Worm (Caenorhabditis elegans): ENCODE results near the gene pxl-1.

pxl-1 gene

ce11 chrIII:5843662-5844061, 52.2 kb downstream of the pxl-1 start:
- TF ChIP-seq zfh-2 (GFP tag; conservative IDR thresholded peaks at IDR 0.05) (peak; percentile 39; the same call in 1 of the 2 replicates), F37B4.10 (GFP tag; IDR thresholded peaks at IDR 0.05) (no peak)

ce11 chrIII:5842920-5843319, 52.9 kb downstream of the pxl-1 start:
- TF ChIP-seq tlf-1 (GFP tag; optimal IDR thresholded peaks at IDR 0.05) (no peak), ztf-22 (GFP tag; optimal IDR thresholded peaks at IDR 0.05) (no peak), cebp-1 (GFP tag; IDR thresholded peaks at IDR 0.05) (no peak), cebp-1 (tag; optimal IDR thresholded peaks at IDR 0.05) (peak; percentile 10), zfh-2 (GFP tag; conservative IDR thresholded peaks at IDR 0.05) (0 out of 2 replicates have a peak, but pooled peaks have one; percentile 8), attf-5 (GFP tag; optimal IDR thresholded peaks at IDR 0.05) (no peak), snpc-1.1 (tag; optimal IDR thresholded peaks at IDR 0.05; ENCODE audit: insufficient read depth) (no peak)

- TF ChIP-seq F37B4.10 (GFP tag; IDR thresholded peaks at IDR 0.05) (no peak), sptf-2 (GFP tag; optimal IDR thresholded peaks at IDR 0.05) (no peak), hmg-1.2 (GFP tag; IDR thresholded peaks at IDR 0.05) (peak; percentile 19; the same call in 1 of the 2 replicates), nfyb-1 (GFP tag; IDR thresholded peaks at IDR 0.05) (peak; percentile 21; the same call in 1 of the 2 replicates), nhr-120 (GFP tag; IDR thresholded peaks at IDR 0.05) (no peak), sdz-38 (tag; optimal IDR thresholded peaks at IDR 0.05) (no peak), somi-1 (GFP tag; optimal IDR thresholded peaks at IDR 0.05) (peak; percentile 13), snpc-1.1 (tag; optimal IDR thresholded peaks at IDR 0.05; ENCODE audit: insufficient read depth) (no peak), ZK185.1 (tag; optimal IDR thresholded peaks at IDR 0.05; ENCODE audit: poor library complexity, severe bottlenecking) (no peak), ceh-91 (GFP tag; IDR thresholded peaks at IDR 0.05) (no peak), tbp1 (GFP tag; optimal IDR thresholded peaks at IDR 0.05) (peak; percentile 25), dox-1 (GFP tag; IDR thresholded peaks at IDR 0.05) (peak; percentile 36; the same call in 1 of the 2 replicates), cebp-1 (GFP tag; IDR thresholded peaks at IDR 0.05) (no peak), cebp-1 (tag; optimal IDR thresholded peaks at IDR 0.05) (peak; percentile 57), zfh-2 (GFP tag; conservative IDR thresholded peaks at IDR 0.05) (peak; percentile 59; the same call in 1 of the 2 replicates)
These were observed 54.1 kb downstream of the pxl-1 start for ce11 chrIII:5841676-5842075.

ce11 chrIII:5840815-5841573, 54.8 kb downstream of the pxl-1 start:
- peak; percentile 21 for TF ChIP-seq nhr-80 (tag; optimal IDR thresholded peaks at IDR 0.05)
- no peak for TF ChIP-seq chd-7 (tag; optimal IDR thresholded peaks at IDR 0.05)
- no peak for TF ChIP-seq Y53F4B.3 (GFP tag; IDR thresholded peaks at IDR 0.05)
- TF ChIP-seq zfh-2 (GFP tag; conservative IDR thresholded peaks at IDR 0.05) = no peak
- peak; percentile 13; the same call in 1 of the 2 replicates for TF ChIP-seq Y95B8A.8 (GFP tag; IDR thresholded peaks at IDR 0.05)
- TF ChIP-seq snpc-1.3 (tag; optimal IDR thresholded peaks at IDR 0.05; ENCODE audit: insufficient read depth) = no peak

ce11 chrIII:5840277-5840676, 55.5 kb downstream of the pxl-1 start:
- TF ChIP-seq nhr-80 (tag; optimal IDR thresholded peaks at IDR 0.05) (peak; percentile 46), cebp-1 (GFP tag; IDR thresholded peaks at IDR 0.05) (peak; percentile 21; the same call in 1 of the 2 replicates), cebp-1 (tag; optimal IDR thresholded peaks at IDR 0.05) (peak; percentile 64), rcor-1 (GFP tag; IDR thresholded peaks at IDR 0.05) (no peak), Y67H2A.10 (GFP tag; conservative IDR thresholded peaks at IDR 0.05) (no peak), dox-1 (GFP tag; IDR thresholded peaks at IDR 0.05) (0 out of 2 replicates have a peak, but pooled peaks have one; percentile 9)

All from whole organism, young adult.